Worm (Caenorhabditis elegans) whole organism, L4 larva: Measurements from ENCODE around the gene tag-244.
A peak's percentile ranks its signal among the peaks of the same experiment; 100 is the strongest.

Experiments used
- F10B5.3 ChIP-seq: sonication (generic microtip); optimal IDR thresholded peaks from 2 replicates; lab custom pipeline; 2016; ENCODE audit warnings: mild to moderate bottlenecking, missing genetic modification characterization, missing compliant biosample characterization
- F26F4.8 ChIP-seq: fragments of 200-800 bp; sonication (Bioruptor generic); conservative IDR thresholded peaks from 2 replicates; pipeline ENCODE4 v1.3.6; 2022; ENCODE audit warnings: missing genetic modification characterization, missing compliant biosample characterization
- F44E2.7 ChIP-seq: fragments of 200-800 bp; sonication (Bioruptor generic); IDR thresholded peaks from 2 replicates; pipeline ENCODE4 v2.1.2; 2022; ENCODE audit warnings: missing genetic modification characterization, missing compliant biosample characterization
- F49E8.2 ChIP-seq: sonication (generic microtip); optimal IDR thresholded peaks from 2 replicates; lab custom pipeline; 2016; ENCODE audit warnings: missing compliant biosample characterization, mild to moderate bottlenecking, missing genetic modification characterization, borderline replicate concordance
- T26A8.4 ChIP-seq: fragments of 200-800 bp; sonication (Bioruptor generic); IDR thresholded peaks from 2 replicates; pipeline ENCODE4 v1.3.6; 2022; ENCODE audit warnings: missing genetic modification characterization, missing compliant biosample characterization
- Y48G9A.11 ChIP-seq: fragments of 200-800 bp; sonication (Bioruptor generic); IDR thresholded peaks from 2 replicates; pipeline ENCODE4 v1.3.6; 2022; ENCODE audit warnings: missing genetic modification reagents, missing genetic modification characterization, missing compliant biosample characterization
- ZK546.5 ChIP-seq, 2 experiments: sonication (generic microtip); optimal IDR thresholded peaks; 2 replicates each; lab custom pipeline; 2017; ENCODE audit warnings: missing biosample characterization in 2 of 2, missing genetic modification characterization in 2 of 2
- aha-1 ChIP-seq: fragments of 150-350 bp; peaks from one replicate; lab custom pipeline; 2014; ENCODE audit warnings: missing biosample characterization, missing genetic modification characterization
- ama-1 ChIP-seq: fragments of 150-350 bp; optimal IDR thresholded peaks from 2 replicates; lab custom pipeline; 2014; ENCODE audit warnings: inconsistent platforms, mixed read lengths
- arid-1 ChIP-seq: fragments of 200-800 bp; sonication (Bioruptor generic); conservative IDR thresholded peaks from 2 replicates; pipeline ENCODE4 v1.3.6; 2022; ENCODE audit warnings: missing genetic modification reagents, missing genetic modification characterization, missing compliant biosample characterization
- ceh-20 ChIP-seq: fragments of 200-800 bp; sonication (Bioruptor generic); IDR thresholded peaks from 2 replicates; pipeline ENCODE4 v1.3.6; 2022; ENCODE audit warnings: missing genetic modification reagents, missing genetic modification characterization, missing compliant biosample characterization
- ceh-32 ChIP-seq: sonication (generic microtip); optimal IDR thresholded peaks from 2 replicates; lab custom pipeline; 2016; ENCODE audit warnings: mild to moderate bottlenecking, missing genetic modification characterization, missing compliant biosample characterization; ENCODE audit not compliant: poor library complexity
- ceh-82 ChIP-seq: sonication (generic microtip); optimal IDR thresholded peaks from 2 replicates; lab custom pipeline; 2017; ENCODE audit warnings: missing biosample characterization, missing genetic modification characterization
- cey-2 ChIP-seq: sonication (generic microtip); optimal IDR thresholded peaks from 3 replicates; lab custom pipeline; 2017; ENCODE audit warnings: missing genetic modification characterization, mild to moderate bottlenecking, missing compliant biosample characterization, antibody characterized with exemption, borderline replicate concordance; ENCODE audit not compliant: insufficient read depth
- ctbp-1 ChIP-seq: fragments of 200-800 bp; sonication (Bioruptor generic); IDR thresholded peaks from 2 replicates; pipeline ENCODE4 v1.3.6; 2022; ENCODE audit warnings: missing genetic modification reagents, missing genetic modification characterization, missing compliant biosample characterization
- daf-16 ChIP-seq, 3 experiments: sonication (generic microtip); optimal IDR thresholded peaks; 2 replicates each; lab custom pipeline; 2016 to 2017; ENCODE audit warnings: missing genetic modification characterization in 3 of 3, missing genetic modification reagents in 3 of 3, mild to moderate bottlenecking in 2 of 3, missing compliant biosample characterization in 2 of 3, missing biosample characterization in 1 of 3, moderate library complexity in 1 of 3
- daf-8 ChIP-seq: fragments of 200-800 bp; sonication (Bioruptor generic); IDR thresholded peaks from 2 replicates; pipeline ENCODE4 v1.3.6; 2022; ENCODE audit warnings: missing genetic modification characterization, missing compliant biosample characterization
- dve-1 ChIP-seq: sonication (generic microtip); optimal IDR thresholded peaks from 2 replicates; lab custom pipeline; 2017; ENCODE audit warnings: antibody characterized with exemption, mild to moderate bottlenecking, missing genetic modification characterization, missing compliant biosample characterization; ENCODE audit not compliant: insufficient read depth
- egl-43 ChIP-seq: fragments of 200-800 bp; sonication (Bioruptor generic); IDR thresholded peaks from 2 replicates; pipeline ENCODE4 v1.3.6; 2022; ENCODE audit warnings: missing genetic modification reagents, missing genetic modification characterization, missing compliant biosample characterization
- hlh-11 ChIP-seq: fragments of 200-800 bp; sonication (Bioruptor generic); optimal IDR thresholded peaks from 2 replicates; lab custom pipeline; 2018; ENCODE audit warnings: mild to moderate bottlenecking, missing genetic modification characterization, missing compliant biosample characterization
- hlh-30 ChIP-seq: sonication (generic microtip); optimal IDR thresholded peaks from 2 replicates; lab custom pipeline; 2017; ENCODE audit warnings: antibody characterized with exemption, mild to moderate bottlenecking, missing genetic modification characterization, missing compliant biosample characterization; ENCODE audit not compliant: insufficient read depth
- hmg-1.1 ChIP-seq: fragments of 200-800 bp; sonication (Bioruptor generic); IDR thresholded peaks from 2 replicates; pipeline ENCODE4 v1.3.6; 2022; ENCODE audit warnings: missing genetic modification reagents, missing genetic modification characterization, missing compliant biosample characterization
- lim-7 ChIP-seq: fragments of 200-800 bp; sonication (Bioruptor generic); IDR thresholded peaks from 2 replicates; pipeline ENCODE4 v1.3.6; 2022; ENCODE audit warnings: missing genetic modification characterization, missing compliant biosample characterization
- lin-15B ChIP-seq: fragments of 150-350 bp; sonication (generic microtip); optimal IDR thresholded peaks from 3 replicates; lab custom pipeline; 2014; ENCODE audit warnings: missing biosample characterization, missing genetic modification characterization
- lir-3 ChIP-seq: sonication (generic microtip); optimal IDR thresholded peaks from 2 replicates; lab custom pipeline; 2016; ENCODE audit warnings: mild to moderate bottlenecking, missing genetic modification characterization, missing compliant biosample characterization
- lsy-2 ChIP-seq, 2 experiments: fragments of 150-350 bp in 1 of 2; sonication (generic microtip) in 1 of 2; optimal IDR thresholded peaks; 2 replicates each; lab custom pipeline; 2014 to 2017; ENCODE audit warnings: missing biosample characterization in 2 of 2, missing genetic modification characterization in 2 of 2
- mep-1 ChIP-seq: fragments of 150-350 bp; sonication (generic microtip); optimal IDR thresholded peaks from 3 replicates; lab custom pipeline; 2014; ENCODE audit warnings: missing biosample characterization, missing genetic modification characterization
- mxl-2 ChIP-seq: fragments of 200-800 bp; sonication (Bioruptor generic); conservative IDR thresholded peaks from 2 replicates; pipeline ENCODE4 v1.3.6; 2022; ENCODE audit warnings: missing genetic modification reagents, missing genetic modification characterization, missing compliant biosample characterization
- nhr-102 ChIP-seq: sonication (generic microtip); optimal IDR thresholded peaks from 2 replicates; lab custom pipeline; 2016; ENCODE audit warnings: mild to moderate bottlenecking, missing genetic modification characterization, moderate library complexity, missing compliant biosample characterization
- nhr-11 ChIP-seq: fragments of 150-350 bp; optimal IDR thresholded peaks from 2 replicates; lab custom pipeline; 2014; ENCODE audit warnings: missing biosample characterization, missing genetic modification characterization
- nhr-25 ChIP-seq: sonication (generic microtip); optimal IDR thresholded peaks from 2 replicates; lab custom pipeline; 2017; ENCODE audit warnings: missing genetic modification characterization, mild to moderate bottlenecking, missing compliant biosample characterization, antibody characterized with exemption, moderate library complexity, borderline replicate concordance; ENCODE audit not compliant: insufficient read depth
- nhr-28 ChIP-seq: fragments of 150-350 bp; optimal IDR thresholded peaks from 2 replicates; lab custom pipeline; 2014; ENCODE audit warnings: missing biosample characterization, missing genetic modification characterization
- nhr-42 ChIP-seq: fragments of 200-800 bp; sonication (Bioruptor generic); IDR thresholded peaks from 2 replicates; pipeline ENCODE4 v1.3.6; 2022; ENCODE audit warnings: missing genetic modification characterization, missing compliant biosample characterization
- nhr-6 ChIP-seq: fragments of 150-350 bp; optimal IDR thresholded peaks from 2 replicates; lab custom pipeline; 2014; ENCODE audit warnings: missing biosample characterization, missing genetic modification characterization
- nhr-76 ChIP-seq: fragments of 150-350 bp; optimal IDR thresholded peaks from 2 replicates; lab custom pipeline; 2014; ENCODE audit warnings: missing biosample characterization, missing genetic modification characterization
- nhr-77 ChIP-seq: fragments of 150-350 bp; optimal IDR thresholded peaks from 2 replicates; lab custom pipeline; 2014; ENCODE audit warnings: missing biosample characterization, missing genetic modification characterization
- pha-4 ChIP-seq, 2 experiments: fragments of 150-350 bp in 1 of 2; fragments of 200-800 bp in 1 of 2; sonication (Bioruptor generic) in 1 of 2; IDR thresholded peaks in 1 of 2; optimal IDR thresholded peaks in 1 of 2; 2 replicates each; pipeline versions ENCODE4 v1.3.6 to Lab custom; 2014 to 2022; ENCODE audit warnings: missing genetic modification characterization in 2 of 2, missing genetic modification reagents in 2 of 2, missing biosample characterization in 1 of 2, missing compliant biosample characterization in 1 of 2
- php-3 ChIP-seq: fragments of 200-800 bp; sonication (Bioruptor generic); IDR thresholded peaks from 2 replicates; pipeline ENCODE4 v1.3.6; 2022; ENCODE audit warnings: missing genetic modification reagents, missing genetic modification characterization, missing compliant biosample characterization
- pqm-1 ChIP-seq: sonication (generic microtip); optimal IDR thresholded peaks from 2 replicates; lab custom pipeline; 2017; ENCODE audit warnings: missing biosample characterization, missing genetic modification characterization
- rbr-2 ChIP-seq: sonication (generic microtip); optimal IDR thresholded peaks from 2 replicates; lab custom pipeline; 2016; ENCODE audit warnings: missing genotype, missing genetic modification characterization, missing compliant biosample characterization
- sdz-12 ChIP-seq: fragments of 200-800 bp; sonication (Bioruptor generic); optimal IDR thresholded peaks from 2 replicates; lab custom pipeline; 2018; ENCODE audit warnings: mild to moderate bottlenecking, missing genetic modification characterization, missing compliant biosample characterization
- unc-39 ChIP-seq: sonication (generic microtip); optimal IDR thresholded peaks from 2 replicates; lab custom pipeline; 2017; ENCODE audit warnings: missing biosample characterization, missing genetic modification characterization
- unc-62 ChIP-seq, 3 experiments: fragments of 150-350 bp in 1 of 3; sonication (generic microtip); optimal IDR thresholded peaks in 2 of 3; peaks in 1 of 3; 1 replicate in 1 of 3; 2 replicates in 2 of 3; lab custom pipeline; 2014 to 2017; ENCODE audit warnings: missing biosample characterization in 3 of 3, missing genetic modification characterization in 3 of 3, missing genetic modification reagents in 3 of 3, missing genotype in 1 of 3
- vab-7 ChIP-seq: fragments of 200-800 bp; sonication (Bioruptor generic); IDR thresholded peaks from 2 replicates; pipeline ENCODE4 v1.3.6; 2022; ENCODE audit warnings: missing genetic modification reagents, missing genetic modification characterization, missing compliant biosample characterization
- zag-1 ChIP-seq: fragments of 150-350 bp; optimal IDR thresholded peaks from 2 replicates; lab custom pipeline; 2014; ENCODE audit warnings: missing biosample characterization, missing genetic modification characterization
- ztf-11 ChIP-seq: fragments of 150-350 bp; optimal IDR thresholded peaks from 2 replicates; lab custom pipeline; 2014; ENCODE audit warnings: missing biosample characterization, missing genetic modification characterization

tag-244 gene

DNA sequence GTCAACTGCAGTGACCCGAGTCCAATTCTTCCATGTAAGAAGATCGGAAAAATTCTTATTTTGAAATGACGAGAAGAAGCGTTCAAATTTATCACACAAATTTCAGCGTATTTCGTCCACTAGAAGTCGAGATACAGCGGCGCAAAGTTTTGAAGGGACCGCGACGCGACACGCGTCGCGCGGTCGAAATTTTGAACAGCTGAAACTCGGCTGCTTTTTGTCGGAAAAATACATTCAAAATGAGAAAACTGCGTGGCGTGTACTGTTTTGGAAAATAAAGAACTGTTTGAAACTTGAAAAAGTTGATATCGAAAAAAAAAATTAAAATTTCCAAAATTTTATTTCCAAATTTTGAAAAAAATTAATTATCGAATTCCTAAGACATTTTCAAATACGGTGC lies 37.7 kb upstream of the tag-244 start:
- TF ChIP-seq ZK546.5 (tag; optimal IDR thresholded peaks at IDR 0.05; lab: Kevin White, UChicago) (no peak), mep-1 (no peak), ama-1 (lab: Kevin White, UChicago) (no peak), F49E8.2 (no peak), nhr-11 (no peak), lir-3 (tag; lab: Kevin White, UChicago) (no peak), aha-1 (tag; lab: Kevin White, UChicago) (peak; percentile 54)

DNA sequence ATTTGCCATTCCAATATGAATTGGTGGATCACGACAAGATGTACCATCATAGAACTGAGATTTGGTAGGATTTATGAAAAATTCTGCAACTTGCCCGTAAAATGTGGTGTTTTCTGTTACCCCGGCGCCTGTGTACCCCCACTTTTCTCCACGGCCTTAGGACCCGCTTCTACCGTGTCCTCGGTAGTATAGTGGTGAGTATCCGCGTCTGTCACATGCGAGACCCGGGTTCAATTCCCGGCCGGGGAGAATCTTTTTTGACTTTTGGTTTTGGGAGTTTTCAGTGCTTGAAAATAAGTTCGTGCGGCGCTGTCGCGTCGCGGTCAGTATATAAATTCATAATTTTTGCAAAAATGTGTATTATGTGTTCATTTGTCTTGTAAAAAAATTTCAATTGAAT lies 36.3 kb upstream of the tag-244 start:
- TF ChIP-seq mxl-2 (no peak; the same call in 1 of the 2 replicates), pqm-1 (tag; lab: Kevin White, UChicago) (no peak), arid-1 (peak; percentile 52; the same call in 1 of the 2 replicates), unc-62 (GFP tag; optimal IDR thresholded peaks at IDR 0.05 in 1 of 2; lab: Kevin White, UChicago) (peak in 1 of 2 experiments; percentile 12), unc-62 (tag; optimal IDR thresholded peaks at IDR 0.05; lab: Kevin White, UChicago) (no peak), F49E8.2 (peak; percentile 23), ceh-82 (tag; lab: Kevin White, UChicago) (no peak), ztf-11 (tag; lab: Kevin White, UChicago) (no peak), F26F4.8 (0 out of 2 replicates have a peak, but pooled peaks have one; percentile 47), ZK546.5 (tag; optimal IDR thresholded peaks at IDR 0.05; lab: Kevin White, UChicago) (no peak), dve-1 (tag; lab: Kevin White, UChicago) (no peak), mep-1 (no peak), nhr-28 (tag; lab: Kevin White, UChicago) (no peak), daf-8 (GFP tag; lab: Robert Waterston, UW) (no peak), F10B5.3 (tag; lab: Kevin White, UChicago) (no peak), lin-15B (tag; lab: Kevin White, UChicago) (no peak), hlh-30 (tag; lab: Kevin White, UChicago) (peak; percentile 66), nhr-25 (tag; lab: Kevin White, UChicago) (no peak), hlh-11 (tag; lab: Kevin White, UChicago) (no peak), Y48G9A.11 (GFP tag; lab: Robert Waterston, UW) (0 out of 2 replicates have a peak, but pooled peaks have one; percentile 43), lsy-2 (tag; optimal IDR thresholded peaks at IDR 0.05; lab: Kevin White, UChicago) (no peak), ctbp-1 (0 out of 2 replicates have a peak, but pooled peaks have one; percentile 9), rbr-2 (tag; lab: Kevin White, UChicago) (peak; percentile 4), nhr-102 (tag; lab: Kevin White, UChicago) (no peak), egl-43 (GFP tag; lab: Robert Waterston, UW) (peak; percentile 72; the same call in 1 of the 2 replicates), nhr-42 (GFP tag; lab: Robert Waterston, UW) (0 out of 2 replicates have a peak, but pooled peaks have one; percentile 8), nhr-77 (no peak), cey-2 (tag; lab: Kevin White, UChicago) (no peak), vab-7 (peak; percentile 73), zag-1 (tag; lab: Kevin White, UChicago) (no peak), lim-7 (peak; percentile 55; the same call in 1 of the 2 replicates), php-3 (GFP tag; lab: Robert Waterston, UW) (no peak), lir-3 (tag; lab: Kevin White, UChicago) (no peak), nhr-6 (tag; lab: Kevin White, UChicago) (no peak), sdz-12 (no peak), F44E2.7 (GFP tag; lab: Robert Waterston, UW) (0 out of 2 replicates have a peak, but pooled peaks have one; percentile 44), nhr-76 (tag; lab: Kevin White, UChicago) (no peak), T26A8.4 (GFP tag; lab: Robert Waterston, UW) (no peak), hmg-1.1 (GFP tag; lab: Robert Waterston, UW) (peak; percentile 37; the same call in 1 of the 2 replicates), daf-16 (GFP tag; optimal IDR thresholded peaks at IDR 0.05; lab: Kevin White, UChicago) (peak in 1 of 2 experiments; percentile 28), daf-16 (tag; optimal IDR thresholded peaks at IDR 0.05; lab: Kevin White, UChicago) (peak; percentile 16), unc-39 (tag; lab: Kevin White, UChicago) (no peak), ceh-32 (tag; lab: Kevin White, UChicago) (no peak), ceh-20 (GFP tag; lab: Robert Waterston, UW) (no peak), pha-4 (GFP tag; IDR thresholded peaks at IDR 0.05; lab: Robert Waterston, UW) (peak; percentile 50), pha-4 (tag; optimal IDR thresholded peaks at IDR 0.05; lab: Kevin White, UChicago) (no peak)
